Worm (Caenorhabditis elegans): Measurements from ENCODE around the gene cfap-20.

DNA sequence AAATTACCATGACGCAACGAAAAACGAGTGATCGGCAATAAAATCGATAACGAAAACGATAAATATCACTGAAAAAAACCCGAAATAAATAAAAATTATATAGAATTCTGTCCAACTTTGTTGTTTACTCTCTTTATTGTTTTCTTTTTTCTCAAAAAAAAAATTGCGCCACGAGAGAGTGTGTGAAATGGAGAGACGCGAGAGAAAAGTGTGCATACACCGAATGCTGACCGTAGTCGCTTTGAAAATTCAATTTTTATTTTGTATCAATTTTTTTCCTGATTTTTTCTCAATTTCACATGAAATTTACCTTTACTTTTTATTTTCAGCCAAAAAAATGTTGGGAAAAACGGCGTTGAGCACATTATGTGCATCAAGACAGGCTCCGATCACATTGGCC is 27.4 kb downstream of the cfap-20 start, which contains the start of the genes M01F1.4 and mrpl-35:
- TF ChIP-seq rnt-1 (tag; optimal IDR thresholded peaks at IDR 0.05): no peak
- TF ChIP-seq tbx-7 (tag; optimal IDR thresholded peaks at IDR 0.05): no peak
- TF ChIP-seq ama-1 (optimal IDR thresholded peaks at IDR 0.05): no peak
